Worm (Caenorhabditis elegans): Measurements from ENCODE around the gene T13B5.9.
"Not testable (repeated sequence)": the region's sequence is repeated elsewhere in the genome, so short reads cannot be mapped to it uniquely, and the experiment has no call there.

DNA sequence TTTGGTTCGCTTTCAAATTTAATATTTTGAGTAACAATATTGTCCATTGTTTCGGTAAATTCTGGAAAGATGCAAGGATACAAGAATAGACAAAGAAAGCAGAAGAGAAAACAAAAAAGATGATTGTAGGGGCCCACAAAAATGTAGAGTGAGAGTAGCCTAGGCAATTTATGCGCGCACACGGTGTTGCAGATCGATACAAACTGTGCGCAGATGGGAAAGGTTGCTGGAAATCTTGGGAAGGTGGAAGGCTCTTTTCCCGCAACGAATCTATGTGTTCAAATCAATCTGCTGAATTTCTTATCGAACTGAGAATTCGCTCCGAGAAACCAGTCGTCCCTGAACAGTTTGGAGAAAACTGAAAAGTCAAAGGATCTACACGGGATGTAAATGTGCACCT is 43.6 kb downstream of the T13B5.9 start, which contains the start of gene btb-10:
- TF ChIP-seq elt-3 (tag; optimal IDR thresholded peaks at IDR 0.05); snpc-4 (tag; optimal IDR thresholded peaks at IDR 0.05); lsy-2 (tag; optimal IDR thresholded peaks at IDR 0.05); ztf-11 (tag; optimal IDR thresholded peaks at IDR 0.05); tbx-8 (GFP tag; optimal IDR thresholded peaks at IDR 0.05); unc-62 (GFP tag; optimal IDR thresholded peaks at IDR 0.05); unc-39 (tag; optimal IDR thresholded peaks at IDR 0.05); bed-3 (GFP tag; optimal IDR thresholded peaks at IDR 0.05); nhr-12 (tag; optimal IDR thresholded peaks at IDR 0.05); cnd-1 (tag; optimal IDR thresholded peaks at IDR 0.05): not testable (repeated sequence)

Data from whole organism, mixed stage, embryonic.